Fruit fly (Drosophila melanogaster): ENCODE measurements around the gene Swip-1.
A peak's percentile ranks its signal among the peaks of the same experiment; 100 is the strongest.

dm6 chr2L:18946636-18947514 lies 40.2 kb downstream of the Swip-1 start:
- TF ChIP-seq CG17806 (tag; optimal IDR thresholded peaks at IDR 0.05) (peak; percentile 87), fd96Ca (GFP tag; IDR thresholded peaks at IDR 0.05) (no peak)
